Worm (Caenorhabditis elegans) whole organism, L3 larva: ENCODE data around the gene Y73B6BL.14.

ENCODE experiments used
- ama-1 ChIP-seq: fragments of 150-350 bp; optimal IDR thresholded peaks from 2 replicates; lab custom pipeline; 2018
- egl-5 ChIP-seq: fragments of 150-350 bp; optimal IDR thresholded peaks from 2 replicates; lab custom pipeline; 2017; ENCODE audit warnings: missing biosample characterization, missing genetic modification reagents, missing genetic modification characterization, inconsistent platforms
- elt-2 ChIP-seq: sonication (generic microtip); optimal IDR thresholded peaks from 2 replicates; lab custom pipeline; 2016; ENCODE audit warnings: missing genetic modification reagents, mild to moderate bottlenecking, missing genetic modification characterization, missing compliant biosample characterization
- elt-3 ChIP-seq, 3 experiments: fragments of 150-350 bp in 1 of 3; sonication (generic microtip) in 2 of 3; optimal IDR thresholded peaks; 2 replicates in 2 of 3; 4 replicates in 1 of 3; lab custom pipeline; 2014 to 2017; ENCODE audit warnings: missing biosample characterization in 3 of 3, missing genetic modification characterization in 3 of 3
- nhr-25 ChIP-seq: sonication (generic microtip); optimal IDR thresholded peaks from 2 replicates; lab custom pipeline; 2017; ENCODE audit warnings: missing biosample characterization, missing genetic modification characterization
- tbx-2 ChIP-seq: sonication (generic microtip); optimal IDR thresholded peaks from 2 replicates; lab custom pipeline; 2016; ENCODE audit warnings: mild to moderate bottlenecking, missing genetic modification characterization, missing compliant biosample characterization
- zag-1 ChIP-seq: fragments of 150-350 bp; optimal IDR thresholded peaks from 2 replicates; lab custom pipeline; 2014; ENCODE audit warnings: missing biosample characterization, missing genetic modification characterization
- ztf-4 ChIP-seq: fragments of 150-350 bp; optimal IDR thresholded peaks from 2 replicates; lab custom pipeline; 2014; ENCODE audit warnings: missing biosample characterization, missing genetic modification characterization

DNA sequence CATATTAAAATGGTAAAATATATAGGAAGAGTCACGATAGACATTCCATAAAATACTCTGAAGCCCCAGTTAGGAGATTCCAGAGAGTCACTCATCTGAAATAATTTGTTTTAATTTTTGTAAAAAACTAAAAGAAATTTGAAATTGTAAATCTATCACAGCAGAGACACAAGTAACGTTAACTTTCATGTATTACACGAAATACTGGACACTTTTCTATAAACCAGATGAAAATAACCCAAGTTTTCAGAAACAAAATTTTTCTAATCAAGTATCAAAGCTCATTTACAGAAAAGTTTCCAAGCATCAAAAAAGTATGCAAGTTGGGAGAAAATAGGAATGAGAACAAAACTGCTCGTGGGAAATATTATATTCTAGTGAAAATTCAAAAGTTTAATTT, 44.5 kb downstream of the Y73B6BL.14 start, which contains the start of gene srv-27:
- TF ChIP-seq elt-2 (tag; lab: Kevin White, UChicago): no peak
- no peak for TF ChIP-seq ztf-4 (tag; lab: Kevin White, UChicago)
- TF ChIP-seq ama-1 (lab: Kevin White, UChicago): no peak
- no peak for TF ChIP-seq elt-3 (tag; optimal IDR thresholded peaks at IDR 0.05; lab: Kevin White, UChicago)
- TF ChIP-seq tbx-2 (tag; lab: Kevin White, UChicago): no peak
- no peak for TF ChIP-seq egl-5 (tag; lab: Kevin White, UChicago)
- no peak for TF ChIP-seq zag-1 (tag; lab: Kevin White, UChicago)
- TF ChIP-seq nhr-25 (tag; lab: Kevin White, UChicago): no peak
